Fruit fly (Drosophila melanogaster) whole organism, pupa: ENCODE results near the gene Hecw.

Experiments
- CG10348 ChIP-seq: fragments of 200-800 bp; sonication (Bioruptor generic); IDR thresholded peaks from 2 replicates; pipeline ENCODE4 v1.3.6; 2022; ENCODE audit warnings: missing biosample characterization, missing genetic modification characterization
- CG12605 ChIP-seq: fragments of 200-800 bp; sonication (Bioruptor generic); IDR thresholded peaks from 2 replicates; pipeline ENCODE4 v1.3.6; 2022; ENCODE audit warnings: missing biosample characterization, missing genetic modification characterization
- CG13204 ChIP-seq: fragments of 200-800 bp; sonication (Bioruptor generic); optimal IDR thresholded peaks from 2 replicates; lab custom pipeline; 2018; ENCODE audit warnings: missing biosample characterization, mild to moderate bottlenecking, missing genetic modification characterization, moderate library complexity
- CG14655 ChIP-seq: fragments of 200-800 bp; sonication (Bioruptor generic); optimal IDR thresholded peaks from 3 replicates; lab custom pipeline; 2017; ENCODE audit warnings: mild to moderate bottlenecking, missing biosample characterization, missing genetic modification reagents, missing genetic modification characterization
- CG15710 ChIP-seq: fragments of 200-800 bp; sonication (Bioruptor generic); optimal IDR thresholded peaks from 2 replicates; lab custom pipeline; 2018; ENCODE audit warnings: missing biosample characterization, mild to moderate bottlenecking, missing genetic modification characterization, moderate library complexity
- CG32121 ChIP-seq: fragments of 200-800 bp; sonication (Bioruptor generic); IDR thresholded peaks from 2 replicates; pipeline ENCODE4 v1.3.6; 2022; ENCODE audit warnings: missing biosample characterization, missing genetic modification characterization
- CG34367 ChIP-seq: fragments of 200-800 bp; sonication (Bioruptor generic); optimal IDR thresholded peaks from 2 replicates; lab custom pipeline; 2018; ENCODE audit warnings: missing biosample characterization, mild to moderate bottlenecking, missing genetic modification characterization
- CG4496 ChIP-seq: fragments of 200-800 bp; sonication (Bioruptor generic); IDR thresholded peaks from 3 replicates; pipeline ENCODE4 v1.3.6; 2022; ENCODE audit warnings: missing biosample characterization, missing genetic modification characterization
- CG8301 ChIP-seq: fragments of 200-800 bp; sonication (Bioruptor generic); optimal IDR thresholded peaks from 2 replicates; lab custom pipeline; 2018; ENCODE audit warnings: missing biosample characterization, mild to moderate bottlenecking, missing genetic modification characterization
- EcR ChIP-seq: fragments of 200-800 bp; sonication (Bioruptor generic); optimal IDR thresholded peaks from 3 replicates; lab custom pipeline; 2019; ENCODE audit warnings: missing biosample characterization, missing genetic modification characterization, mild to moderate bottlenecking, moderate library complexity, missing genetic modification reagents
- Ets98B ChIP-seq: fragments of 200-800 bp; sonication (Bioruptor generic); IDR thresholded peaks from 2 replicates; pipeline ENCODE4 v1.3.6; 2022; ENCODE audit warnings: missing biosample characterization, missing genetic modification characterization
- Snoo ChIP-seq: fragments of 200-800 bp; sonication (Bioruptor generic); optimal IDR thresholded peaks from 3 replicates; lab custom pipeline; 2017; ENCODE audit warnings: missing biosample characterization, mild to moderate bottlenecking, missing genetic modification characterization, inconsistent platforms

DNA sequence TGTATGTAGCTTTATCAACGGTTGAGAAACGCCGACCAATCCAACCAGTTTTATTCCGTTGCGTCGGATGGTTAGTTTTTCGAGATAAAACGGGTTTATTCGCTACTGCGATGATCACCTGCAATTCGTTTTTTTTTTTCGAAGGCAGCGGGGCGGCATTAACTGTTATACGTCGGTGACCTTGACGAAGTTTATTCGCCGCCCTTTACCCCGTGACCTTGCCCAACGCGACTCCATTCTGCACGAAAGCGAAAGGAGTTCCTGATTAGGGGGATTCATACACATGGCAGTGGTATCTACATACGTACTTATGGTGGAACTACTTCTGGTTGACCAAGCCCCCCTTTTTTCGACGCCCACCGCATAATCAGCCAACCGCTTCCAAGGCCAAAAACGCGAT is 28.2 kb upstream of the Hecw start:
- TF ChIP-seq CG15710 (no peak), CG34367 (tag; lab: Kevin White, UChicago) (no peak), CG10348 (GFP tag; lab: Robert Waterston, UW) (no peak), CG14655 (GFP tag; lab: Kevin White, UChicago) (no peak), EcR (GFP tag; lab: Kevin White, UChicago) (peak; percentile 92), Ets98B (GFP tag; lab: Robert Waterston, UW) (no peak), CG4496 (GFP tag; lab: Robert Waterston, UW) (0 out of 3 replicates have a peak, but pooled peaks have one; percentile 11), CG32121 (GFP tag; lab: Robert Waterston, UW) (no peak), CG12605 (GFP tag; lab: Robert Waterston, UW) (no peak; the same call in 1 of the 2 replicates), CG13204 (GFP tag; lab: Kevin White, UChicago) (no peak), CG8301 (tag; lab: Kevin White, UChicago) (no peak), Snoo (tag; lab: Kevin White, UChicago) (no peak)
